Fruit fly (Drosophila melanogaster) whole organism, embryonic: Measurements from ENCODE around the gene firl.

ENCODE experiments used
- Antp ChIP-seq: fragments of 200-800 bp; sonication (Bioruptor generic); optimal IDR thresholded peaks from 3 replicates; lab custom pipeline; 2016; ENCODE audit warnings: missing biosample characterization, missing genetic modification characterization
- B-H2 ChIP-seq: fragments of 200-800 bp; sonication (Bioruptor generic); optimal IDR thresholded peaks from 2 replicates; lab custom pipeline; 2018; ENCODE audit warnings: missing biosample characterization, mild to moderate bottlenecking, missing genetic modification characterization
- C15 ChIP-seq: fragments of 200-800 bp; sonication (Bioruptor generic); IDR thresholded peaks from 3 replicates; pipeline ENCODE4 v1.3.6; 2022; ENCODE audit warnings: missing biosample characterization, missing genetic modification characterization
- CG10209 ChIP-seq: fragments of 200-800 bp; sonication (Bioruptor generic); optimal IDR thresholded peaks from 3 replicates; lab custom pipeline; 2017; ENCODE audit warnings: missing biosample characterization, mild to moderate bottlenecking, missing genetic modification characterization, missing genetic modification reagents
- CG11560 ChIP-seq: fragments of 200-800 bp; sonication (Bioruptor generic); IDR thresholded peaks from 3 replicates; pipeline ENCODE4 v1.3.6; 2022; ENCODE audit warnings: missing biosample characterization, missing genetic modification characterization
- CG12391 ChIP-seq: fragments of 200-800 bp; sonication (Bioruptor generic); optimal IDR thresholded peaks from 3 replicates; lab custom pipeline; 2018; ENCODE audit warnings: missing biosample characterization, mild to moderate bottlenecking, missing genetic modification characterization, moderate library complexity
- CG13894 ChIP-seq: fragments of 200-800 bp; sonication (Bioruptor generic); optimal IDR thresholded peaks from 3 replicates; lab custom pipeline; 2018; ENCODE audit warnings: missing biosample characterization, mild to moderate bottlenecking, missing genetic modification characterization, moderate library complexity
- CG14860 ChIP-seq: fragments of 200-800 bp; sonication (Bioruptor generic); IDR thresholded peaks from 3 replicates; pipeline ENCODE4 v1.3.6; 2022; ENCODE audit warnings: missing biosample characterization, missing genetic modification characterization; ENCODE audit not compliant: partially characterized antibody
- CG17328 ChIP-seq: fragments of 200-800 bp; sonication (Bioruptor generic); IDR thresholded peaks from 2 replicates; pipeline ENCODE4 v1.3.6; 2022; ENCODE audit warnings: missing biosample characterization, missing genetic modification characterization
- CG2120 ChIP-seq: fragments of 200-800 bp; sonication (Bioruptor generic); optimal IDR thresholded peaks from 3 replicates; lab custom pipeline; 2016; ENCODE audit warnings: missing biosample characterization, missing genetic modification characterization
- CG2199 ChIP-seq: fragments of 200-800 bp; sonication (Bioruptor generic); IDR thresholded peaks from 3 replicates; pipeline ENCODE4 v1.3.6; 2022; ENCODE audit warnings: missing biosample characterization, missing genetic modification characterization
- CG32772 ChIP-seq: fragments of 200-800 bp; sonication (Bioruptor generic); IDR thresholded peaks from 2 replicates; pipeline ENCODE4 v1.3.6; 2022; ENCODE audit warnings: missing biosample characterization, missing genetic modification characterization
- CG3407 ChIP-seq: fragments of 200-800 bp; sonication (Bioruptor generic); optimal IDR thresholded peaks from 2 replicates; lab custom pipeline; 2018; ENCODE audit warnings: missing biosample characterization, mild to moderate bottlenecking, missing genetic modification characterization
- CG4730 ChIP-seq: fragments of 200-800 bp; sonication (Bioruptor generic); IDR thresholded peaks from 2 replicates; pipeline ENCODE4 v1.3.6; 2022; ENCODE audit warnings: missing biosample characterization, missing genetic modification characterization
- CG6813 ChIP-seq: fragments of 200-800 bp; sonication (Bioruptor generic); optimal IDR thresholded peaks from 2 replicates; lab custom pipeline; 2017; ENCODE audit warnings: missing biosample characterization, missing genetic modification characterization, mild to moderate bottlenecking, moderate library complexity, missing genetic modification reagents
- CG8924 ChIP-seq: fragments of 200-800 bp; optimal IDR thresholded peaks from 3 replicates; lab custom pipeline; 2019; ENCODE audit warnings: missing biosample characterization, mild to moderate bottlenecking, missing genetic modification characterization, moderate library complexity
- Camta ChIP-seq: fragments of 200-800 bp; sonication (Bioruptor generic); optimal IDR thresholded peaks from 2 replicates; lab custom pipeline; 2016; ENCODE audit warnings: missing biosample characterization, missing genetic modification characterization
- CrebB ChIP-seq: fragments of 200-800 bp; sonication (Bioruptor generic); optimal IDR thresholded peaks from 3 replicates; lab custom pipeline; 2018; ENCODE audit warnings: missing biosample characterization, mild to moderate bottlenecking, missing genetic modification characterization
- D19B ChIP-seq: fragments of 200-800 bp; sonication (Bioruptor generic); optimal IDR thresholded peaks from 2 replicates; lab custom pipeline; 2017; ENCODE audit warnings: missing biosample characterization, mild to moderate bottlenecking, missing genetic modification characterization
- Dbx ChIP-seq: fragments of 200-800 bp; sonication (Bioruptor generic); IDR thresholded peaks from 3 replicates; pipeline ENCODE4 v1.3.6; 2022; ENCODE audit warnings: missing biosample characterization, missing genetic modification characterization
- Ets65A ChIP-seq: fragments of 200-800 bp; sonication (Bioruptor generic); peaks from one replicate; lab custom pipeline; 2016; ENCODE audit warnings: missing biosample characterization, missing genetic modification characterization
- Mrtf ChIP-seq: fragments of 200-800 bp; sonication (Bioruptor generic); IDR thresholded peaks from 3 replicates; pipeline ENCODE4 v1.3.6; 2022; ENCODE audit warnings: missing biosample characterization, missing genetic modification characterization
- Myb ChIP-seq: fragments of 200-800 bp; sonication (Bioruptor generic); optimal IDR thresholded peaks from 2 replicates; lab custom pipeline; 2016; ENCODE audit warnings: missing biosample characterization, missing genetic modification characterization
- Nf-YA ChIP-seq: fragments of 200-800 bp; sonication (Bioruptor generic); IDR thresholded peaks from 2 replicates; pipeline ENCODE4 v1.3.6; 2022; ENCODE audit warnings: missing biosample characterization, missing genetic modification characterization
- Optix ChIP-seq: fragments of 200-800 bp; sonication (Bioruptor generic); IDR thresholded peaks from 3 replicates; pipeline ENCODE4 v1.3.6; 2022; ENCODE audit warnings: missing biosample characterization, missing genetic modification characterization
- Pdp1 ChIP-seq, 2 experiments: fragments of 200-800 bp; sonication (Bioruptor generic); optimal IDR thresholded peaks; 3 replicates each; lab custom pipeline; 2016; ENCODE audit warnings: missing biosample characterization in 2 of 2, missing genetic modification characterization in 2 of 2, mild to moderate bottlenecking in 1 of 2, moderate library complexity in 1 of 2
- Sox100B ChIP-seq: fragments of 200-800 bp; sonication (Bioruptor generic); optimal IDR thresholded peaks from 3 replicates; lab custom pipeline; 2018; ENCODE audit warnings: missing biosample characterization, mild to moderate bottlenecking, missing genetic modification characterization
- Usf ChIP-seq: fragments of 200-800 bp; sonication (Bioruptor generic); optimal IDR thresholded peaks from 2 replicates; lab custom pipeline; 2017; ENCODE audit warnings: missing genotype, missing biosample characterization, missing genetic modification characterization
- YL-1 ChIP-seq: fragments of 200-800 bp; sonication (Bioruptor generic); optimal IDR thresholded peaks from 3 replicates; lab custom pipeline; 2017; ENCODE audit warnings: missing biosample characterization, mild to moderate bottlenecking, missing genetic modification characterization
- al ChIP-seq: fragments of 200-800 bp; sonication (Bioruptor generic); IDR thresholded peaks from 2 replicates; pipeline ENCODE4 v1.3.6; 2022; ENCODE audit warnings: missing biosample characterization, missing genetic modification characterization
- bowl ChIP-seq: fragments of 200-800 bp; sonication (Bioruptor generic); IDR thresholded peaks from 2 replicates; pipeline ENCODE4 v1.3.6; 2022; ENCODE audit warnings: missing biosample characterization, missing genetic modification characterization
- chif ChIP-seq, 2 experiments: fragments of 200-800 bp; sonication (Bioruptor generic); optimal IDR thresholded peaks; 3 replicates each; lab custom pipeline; 2016; ENCODE audit warnings: missing biosample characterization in 2 of 2, missing genetic modification characterization in 2 of 2
- fd102C ChIP-seq: fragments of 200-800 bp; sonication (Bioruptor generic); optimal IDR thresholded peaks from 2 replicates; lab custom pipeline; 2018; ENCODE audit warnings: missing biosample characterization, mild to moderate bottlenecking, missing genetic modification characterization, moderate library complexity
- gce ChIP-seq: fragments of 200-800 bp; sonication (Bioruptor generic); IDR thresholded peaks from 3 replicates; pipeline ENCODE4 v1.3.6; 2022; ENCODE audit warnings: missing biosample characterization, missing genetic modification characterization
- gem ChIP-seq: fragments of 200-800 bp; sonication (Bioruptor generic); optimal IDR thresholded peaks from 2 replicates; lab custom pipeline; 2019; ENCODE audit warnings: missing biosample characterization, mild to moderate bottlenecking, missing genetic modification characterization, moderate library complexity
- gt ChIP-seq: fragments of 200-800 bp; sonication (Bioruptor generic); IDR thresholded peaks from 2 replicates; pipeline ENCODE4 v1.3.6; 2022; ENCODE audit warnings: missing biosample characterization, missing genetic modification characterization
- ind ChIP-seq: fragments of 200-800 bp; sonication (Bioruptor generic); optimal IDR thresholded peaks from 3 replicates; lab custom pipeline; 2016; ENCODE audit warnings: missing biosample characterization, missing genetic modification characterization
- knrl ChIP-seq: fragments of 200-800 bp; sonication (Bioruptor generic); IDR thresholded peaks from 3 replicates; pipeline ENCODE4 v1.3.6; 2022; ENCODE audit warnings: missing biosample characterization, missing genetic modification characterization; ENCODE audit not compliant: partially characterized antibody
- luna ChIP-seq: fragments of 200-800 bp; sonication (Bioruptor generic); optimal IDR thresholded peaks from 2 replicates; lab custom pipeline; 2016; ENCODE audit warnings: missing biosample characterization, missing genetic modification characterization
- maf-S ChIP-seq: fragments of 200-800 bp; sonication (Bioruptor generic); optimal IDR thresholded peaks from 2 replicates; lab custom pipeline; 2016; ENCODE audit warnings: missing biosample characterization, missing genetic modification characterization
- nerfin-1 ChIP-seq: fragments of 200-800 bp; sonication (Bioruptor generic); optimal IDR thresholded peaks from 3 replicates; lab custom pipeline; 2019; ENCODE audit warnings: missing biosample characterization, mild to moderate bottlenecking, missing genetic modification characterization, moderate library complexity
- p53 ChIP-seq: fragments of 200-800 bp; sonication (Bioruptor generic); optimal IDR thresholded peaks from 2 replicates; lab custom pipeline; 2016; ENCODE audit warnings: missing biosample characterization, missing genetic modification characterization
- seq ChIP-seq: fragments of 200-800 bp; sonication (Bioruptor generic); IDR thresholded peaks from 2 replicates; pipeline ENCODE4 v1.3.6; 2022; ENCODE audit warnings: missing biosample characterization, missing genetic modification characterization
- shn ChIP-seq: fragments of 200-800 bp; sonication (Bioruptor generic); optimal IDR thresholded peaks from 3 replicates; lab custom pipeline; 2016; ENCODE audit warnings: missing biosample characterization, missing genetic modification characterization
- slou ChIP-seq: fragments of 200-800 bp; sonication (Bioruptor generic); optimal IDR thresholded peaks from 3 replicates; lab custom pipeline; 2016; ENCODE audit warnings: missing biosample characterization, missing genetic modification characterization
- tup ChIP-seq: fragments of 200-800 bp; sonication (Bioruptor generic); optimal IDR thresholded peaks from 2 replicates; lab custom pipeline; 2016; ENCODE audit warnings: missing biosample characterization, mild to moderate bottlenecking, missing genetic modification characterization, moderate library complexity
- wdn ChIP-seq: fragments of 200-800 bp; sonication (Bioruptor generic); IDR thresholded peaks from 2 replicates; pipeline ENCODE4 v1.3.6; 2022; ENCODE audit warnings: missing biosample characterization, missing genetic modification characterization
- zen ChIP-seq: fragments of 200-800 bp; sonication (Bioruptor generic); optimal IDR thresholded peaks from 3 replicates; lab custom pipeline; 2018; ENCODE audit warnings: missing biosample characterization, mild to moderate bottlenecking, missing genetic modification characterization, moderate library complexity

The firl gene

dm6 chr2L:12103231-12104210 lies 36.9 kb upstream of the firl start, which contains the start of the genes Patsas and ThrRS (continued):
- TF ChIP-seq CG4730 (GFP tag; lab: Robert Waterston, UW) (peak; percentile 81), shn (GFP tag; lab: Kevin White, UChicago) (peak; percentile 76), CG2120 (GFP tag; lab: Kevin White, UChicago) (peak; percentile 91), gt (GFP tag; lab: Robert Waterston, UW) (peak; percentile 53; the same call in 1 of the 2 replicates), CrebB (tag; lab: Kevin White, UChicago) (peak; percentile 43), gem (tag; lab: Kevin White, UChicago) (peak; percentile 94), Antp (GFP tag; lab: Kevin White, UChicago) (peak; percentile 67), Nf-YA (peak; percentile 64), CG13894 (tag; lab: Kevin White, UChicago) (peak; percentile 85), D19B (GFP tag; lab: Kevin White, UChicago) (peak; percentile 72), CG14860 (GFP tag; lab: Robert Waterston, UW) (no peak), Mrtf (GFP tag; lab: Robert Waterston, UW) (peak; percentile 82), B-H2 (GFP tag; lab: Kevin White, UChicago) (peak; percentile 81), seq (GFP tag; lab: Robert Waterston, UW) (peak; percentile 82), CG32772 (GFP tag; lab: Robert Waterston, UW) (peak; percentile 83), wdn (peak; percentile 71; the same call in 1 of the 2 replicates), CG17328 (GFP tag; lab: Robert Waterston, UW) (peak; percentile 76), chif (GFP tag; optimal IDR thresholded peaks at IDR 0.05; lab: Kevin White, UChicago) (peak; percentile 45 to 77), CG11560 (tag; lab: Robert Waterston, UW) (0 out of 3 replicates have a peak, but pooled peaks have one; percentile 51), CG3407 (GFP tag; lab: Kevin White, UChicago) (no peak), CG6813 (GFP tag; lab: Kevin White, UChicago) (peak; percentile 62), slou (peak; percentile 82), maf-S (GFP tag; lab: Kevin White, UChicago) (peak; percentile 79), tup (peak; percentile 28), Sox100B (GFP tag; lab: Kevin White, UChicago) (no peak), Optix (peak; percentile 53; the same call in 1 of the 3 replicates), CG10209 (GFP tag; lab: Kevin White, UChicago) (peak; percentile 86), zen (tag; lab: Kevin White, UChicago) (peak; percentile 98), Usf (GFP tag; lab: Kevin White, UChicago) (peak; percentile 83), CG8924 (tag; lab: Kevin White, UChicago) (peak; percentile 86), fd102C (GFP tag; lab: Kevin White, UChicago) (peak; percentile 51), al (GFP tag; lab: Robert Waterston, UW) (peak; percentile 87), CG2199 (GFP tag; lab: Robert Waterston, UW) (peak; percentile 64; the same call in 1 of the 3 replicates), Pdp1 (GFP tag; optimal IDR thresholded peaks at IDR 0.05; lab: Kevin White, UChicago) (peak; percentile 70 to 80), Myb (peak; percentile 66), bowl (GFP tag; lab: Robert Waterston, UW) (peak; percentile 59; the same call in 1 of the 2 replicates), p53 (GFP tag; lab: Kevin White, UChicago) (peak; percentile 42), Dbx (GFP tag; lab: Robert Waterston, UW) (peak; percentile 84), C15 (GFP tag; lab: Robert Waterston, UW) (peak; percentile 52; the same call in 1 of the 3 replicates), luna (GFP tag; lab: Kevin White, UChicago) (peak; percentile 24), CG12391 (peak; percentile 92), gce (GFP tag; lab: Robert Waterston, UW) (peak; percentile 54; the same call in 2 of the 3 replicates), knrl (peak; percentile 40; the same call in 1 of the 3 replicates), ind (peak; percentile 82), YL-1 (peak; percentile 65), Camta (peak; percentile 61), nerfin-1 (tag; lab: Kevin White, UChicago) (peak; percentile 78), Ets65A (GFP tag; lab: Kevin White, UChicago) (peak; percentile 99)
